Fruit fly (Drosophila melanogaster) ovary, adult (tissue): ENCODE results near the gene Gmd.
A peak's percentile ranks its signal among the peaks of the same experiment; 100 is the strongest.

Experiments used
- CG17801 ChIP-seq: fragments of 200-800 bp; optimal IDR thresholded peaks from 2 replicates; lab custom pipeline; 2019; ENCODE audit warnings: missing biosample characterization, mild to moderate bottlenecking, missing genetic modification characterization, moderate library complexity; ENCODE audit not compliant: partially characterized antibody

Gmd gene

DNA sequence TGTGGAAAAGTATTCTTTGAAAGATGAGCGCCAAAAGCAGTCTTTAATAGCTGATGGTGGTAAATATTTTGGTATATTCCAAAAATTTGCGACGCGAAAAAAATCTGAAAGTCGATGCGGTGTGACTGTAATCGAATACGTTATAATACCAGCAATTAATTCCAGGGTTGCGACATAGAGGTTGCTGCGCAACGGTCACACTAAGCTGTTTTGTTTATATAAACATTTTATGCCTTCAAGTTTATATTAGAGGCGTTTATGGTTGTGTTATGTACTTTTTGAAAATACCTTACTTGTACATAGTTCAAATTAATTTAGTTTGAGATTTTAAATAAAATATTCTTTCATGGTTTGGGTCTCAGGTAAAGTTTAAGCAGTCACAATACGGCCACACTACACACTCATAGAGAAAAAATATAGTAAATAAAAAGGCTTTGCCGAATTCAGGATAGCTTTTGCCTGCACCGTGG is 5.5 kb downstream of the Gmd start, which contains the start of gene CG14043:
TSS of gene CG14043 (plus strand) at position 374 of the 470 bp plus-strand sequence.
- TF ChIP-seq CG17801 (GFP tag; lab: Kevin White, UChicago): peak; percentile 7

DNA sequence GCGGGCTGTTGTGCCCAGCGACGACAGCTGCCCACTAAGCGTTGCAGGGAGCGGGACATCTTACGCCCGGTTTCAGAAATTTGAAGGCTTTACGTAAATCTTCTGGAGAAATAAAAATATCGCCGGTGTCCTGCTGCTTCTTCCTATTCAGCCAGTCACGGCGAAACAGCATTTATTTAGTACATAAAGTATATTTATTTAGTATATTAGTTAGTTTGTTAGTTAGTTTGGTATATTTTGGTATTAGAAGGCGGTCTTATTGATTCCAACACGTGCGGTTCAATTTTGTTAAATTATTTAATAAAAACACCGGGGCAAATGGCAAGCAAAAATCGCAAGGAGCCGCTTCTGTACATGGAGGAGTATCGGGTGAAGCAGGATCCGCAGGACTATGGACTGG is 8.1 kb downstream of the Gmd start, which contains the start of the genes Scox and Polr1C:
TSS of gene Scox (minus strand) at position 169 of the 400 bp plus-strand sequence.
TSS of gene Polr1C (plus strand) at position 238 of the 400 bp plus-strand sequence.
- TF ChIP-seq CG17801 (GFP tag; lab: Kevin White, UChicago): no peak

DNA sequence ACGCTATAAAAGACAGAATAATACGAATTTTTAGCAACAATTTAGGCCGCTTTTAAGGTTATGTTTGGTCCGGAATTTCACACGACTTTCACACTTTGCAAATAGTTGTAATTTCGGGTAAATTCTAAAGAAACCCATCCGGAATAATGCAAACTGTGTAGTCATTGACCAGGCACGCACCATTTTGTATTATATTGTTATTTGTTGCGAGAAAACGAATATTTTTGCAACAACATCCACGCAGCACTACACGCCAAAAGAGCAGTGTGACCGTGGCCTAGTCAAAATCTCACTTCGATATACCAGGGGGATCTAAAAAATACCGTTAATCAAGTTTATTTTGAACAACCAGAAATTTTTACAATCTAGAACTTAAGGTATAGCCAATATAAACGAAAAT is 9.3 kb downstream of the Gmd start, which contains the start of gene eIF3i:
TSS of gene eIF3i (minus strand) at position 265 of the 400 bp plus-strand sequence.
- TF ChIP-seq CG17801 (GFP tag; lab: Kevin White, UChicago): no peak

dm6 chr2L:4965923-4966322 is 10.9 kb downstream of the Gmd start:
- TF ChIP-seq CG17801 (GFP tag; lab: Kevin White, UChicago): no peak

- peak; percentile 13 for TF ChIP-seq CG17801 (GFP tag; lab: Kevin White, UChicago)
Measured at dm6 chr2L:4965420-4965819, 11.4 kb downstream of the Gmd start, which contains the start of gene CG34125. Gene CG34125 (plus strand): TSS chr2L:4965673.

DNA sequence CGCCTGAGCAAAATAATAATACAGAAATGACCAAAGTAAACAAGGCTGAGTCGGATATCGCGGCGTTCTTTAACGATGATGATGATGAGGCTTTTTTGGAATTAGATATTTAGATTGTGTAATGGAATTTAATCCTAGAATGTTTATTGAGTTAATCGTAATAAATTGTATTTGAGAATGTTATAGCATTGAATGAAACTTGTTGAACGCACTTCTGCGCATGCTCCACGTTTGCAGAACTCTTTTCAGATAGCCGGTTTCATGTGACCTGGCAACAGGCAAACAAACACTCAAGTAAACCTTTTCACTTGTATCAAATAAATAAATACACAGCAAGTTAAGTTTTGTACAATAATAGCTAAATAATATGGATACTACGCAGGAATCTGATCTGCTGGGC is 18.7 kb downstream of the Gmd start, which contains the start of gene CG34124:
TSS of gene CG34124 (plus strand) at position 301 of the 400 bp plus-strand sequence.
- no peak for TF ChIP-seq CG17801 (GFP tag; lab: Kevin White, UChicago)

DNA sequence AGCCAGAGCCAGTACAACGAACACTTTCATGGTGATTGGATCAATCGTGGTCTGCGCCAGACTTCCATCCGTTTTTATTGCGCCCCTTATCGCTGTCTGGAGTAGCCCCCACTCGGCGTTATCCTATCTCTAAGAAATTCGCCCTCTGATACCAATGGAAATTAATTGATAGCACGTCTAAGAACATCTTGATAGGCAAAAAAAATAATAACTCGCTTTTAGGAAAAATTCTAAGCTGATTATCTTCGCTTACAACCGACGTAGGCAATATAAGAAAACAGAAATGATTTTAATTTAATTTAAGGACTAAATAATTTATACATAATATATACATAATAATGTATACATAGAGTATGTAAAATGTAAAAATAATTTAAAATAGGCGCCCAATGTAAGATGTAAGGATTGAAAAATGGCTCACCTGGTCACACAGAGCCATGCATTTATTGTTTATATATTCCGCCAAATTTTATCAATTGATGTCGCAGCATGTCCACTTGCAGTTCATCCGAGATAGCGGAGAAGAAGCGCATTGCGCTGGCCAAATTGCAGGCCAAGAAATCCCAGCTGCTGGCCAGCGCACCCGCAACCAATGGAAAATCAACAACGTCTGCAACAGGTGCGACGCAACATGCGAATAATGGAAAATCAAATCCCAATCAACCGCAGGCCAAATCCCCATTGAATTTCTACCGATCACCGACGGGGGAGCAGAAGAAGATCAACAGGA is 21.6 kb downstream of the Gmd start, which contains the start of the genes Jon25Bi and Marcal1:
TSS of gene Jon25Bi (minus strand) at position 51 of the 730 bp plus-strand sequence.
TSS of gene Marcal1 (plus strand) at position 416 of the 730 bp plus-strand sequence.
- no peak for TF ChIP-seq CG17801 (GFP tag; lab: Kevin White, UChicago)

DNA sequence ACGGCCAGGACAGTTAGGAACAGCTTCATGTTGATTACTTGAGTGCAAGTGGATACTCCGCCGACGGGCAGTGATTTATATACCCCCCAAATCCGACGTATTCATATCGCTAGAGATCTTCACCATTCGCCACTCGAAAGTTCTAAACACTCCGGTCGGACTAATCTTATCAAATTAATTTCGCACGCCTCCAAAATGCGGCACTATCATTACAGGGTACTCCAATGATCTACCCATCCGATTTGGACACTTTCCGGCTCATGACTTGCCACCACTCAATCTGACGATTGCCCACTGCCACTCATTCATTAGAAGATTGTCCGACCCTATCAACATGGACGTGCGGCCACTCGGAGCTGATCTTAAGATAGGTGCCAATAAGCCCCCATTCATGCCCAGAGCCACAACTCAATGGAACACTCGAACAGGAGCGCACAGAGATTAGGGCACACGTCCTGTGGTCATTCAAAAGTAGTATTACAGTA is 23.7 kb downstream of the Gmd start, which contains the start of gene Jon25Bii:
TSS of gene Jon25Bii (minus strand) at position 51 of the 485 bp plus-strand sequence.
- no peak for TF ChIP-seq CG17801 (GFP tag; lab: Kevin White, UChicago)

- no peak for TF ChIP-seq CG17801 (GFP tag; lab: Kevin White, UChicago)
Measured at dm6 chr2L:4950667-4951066, 26.2 kb downstream of the Gmd start, which contains the start of gene Jon25Biii. Gene Jon25Biii (minus strand): TSS chr2L:4950767.

dm6 chr2L:4949453-4950045 is 27.3 kb downstream of the Gmd start, which contains the start of gene jet:
Gene jet (minus strand): TSS chr2L:4949784.
- TF ChIP-seq CG17801 (GFP tag; lab: Kevin White, UChicago): no peak

dm6 chr2L:4945300-4945699 is 31.5 kb downstream of the Gmd start, which contains the start of the genes mRpL24 and betaggt-I:
Gene mRpL24 (minus strand): TSS chr2L:4945361.
Gene betaggt-I (plus strand): TSS chr2L:4945579.
- peak; percentile 98 for TF ChIP-seq CG17801 (GFP tag; lab: Kevin White, UChicago)

DNA sequence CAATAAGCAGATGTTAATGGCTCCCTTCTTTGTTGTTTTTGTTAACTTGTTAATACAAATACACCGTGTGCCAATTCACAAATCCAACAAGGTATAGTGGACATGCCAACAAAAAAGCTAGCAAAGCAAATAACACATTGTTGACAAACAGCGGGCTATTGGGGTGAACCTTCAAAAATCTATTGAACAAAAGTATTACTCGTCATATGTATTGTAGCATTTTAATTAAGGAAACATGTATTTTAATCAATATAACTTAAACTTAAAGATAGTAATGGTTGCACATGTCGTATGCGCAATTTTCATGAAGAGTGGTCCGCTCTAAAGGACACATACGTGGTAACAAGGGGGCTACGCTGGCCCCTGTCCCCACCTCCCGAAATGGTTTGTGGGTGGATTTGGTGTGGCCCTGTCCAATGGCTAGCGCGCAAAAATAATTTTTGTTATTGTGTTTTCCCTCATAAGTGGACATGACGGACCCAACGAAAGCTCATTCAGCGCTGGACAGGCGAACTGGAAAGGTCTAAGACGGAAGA is 34.5 kb downstream of the Gmd start, which contains the start of gene synr:
TSS of gene synr (plus strand) at position 486 of the 536 bp plus-strand sequence.
- no peak for TF ChIP-seq CG17801 (GFP tag; lab: Kevin White, UChicago)

dm6 chr2L:4937060-4937459 is 39.8 kb downstream of the Gmd start, which contains the start of gene Sgs1:
Gene Sgs1 (plus strand): TSS chr2L:4937409.
- TF ChIP-seq CG17801 (GFP tag; lab: Kevin White, UChicago): no peak

DNA sequence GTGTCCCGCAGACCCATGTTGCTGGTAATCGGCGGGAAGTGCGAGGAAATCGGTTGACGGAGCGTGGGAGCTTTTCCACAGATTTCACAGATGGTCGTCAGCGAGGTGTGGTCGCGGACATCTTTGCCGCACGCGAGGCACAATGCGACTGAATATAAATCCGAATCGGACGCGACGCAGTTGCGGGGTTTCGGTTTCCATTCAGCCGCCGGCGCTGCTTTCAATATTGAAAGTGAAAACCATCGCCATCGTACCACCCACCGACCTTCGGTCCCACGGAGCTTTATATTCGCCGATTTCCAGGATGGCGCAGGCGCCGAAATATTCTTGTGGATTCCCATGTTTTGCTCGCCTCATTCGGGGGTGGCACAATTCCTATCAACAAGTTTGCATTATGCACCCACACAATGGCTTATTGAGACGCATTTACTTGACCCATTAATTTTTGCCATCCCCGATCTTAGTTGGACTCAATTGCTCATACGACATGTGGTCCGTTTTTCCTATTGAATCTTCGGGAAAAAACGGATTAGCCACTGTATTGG is 40.4 kb downstream of the Gmd start, which contains the start of gene hoe2:
TSS of gene hoe2 (minus strand) at position 126 of the 545 bp plus-strand sequence.
- no peak for TF ChIP-seq CG17801 (GFP tag; lab: Kevin White, UChicago)
